Worm (Caenorhabditis elegans) whole organism, L4 larva: ENCODE measurements around the gene dgk-4.

ENCODE experiments used
- aly-2 ChIP-seq: sonication (generic microtip); optimal IDR thresholded peaks from 2 replicates; lab custom pipeline; 2018; ENCODE audit warnings: missing biosample characterization, missing genetic modification characterization
- hlh-30 ChIP-seq: sonication (generic microtip); optimal IDR thresholded peaks from 2 replicates; lab custom pipeline; 2017; ENCODE audit warnings: antibody characterized with exemption, mild to moderate bottlenecking, missing genetic modification characterization, missing compliant biosample characterization; ENCODE audit not compliant: insufficient read depth
- lin-38 ChIP-seq: fragments of 200-800 bp; sonication (Bioruptor generic); IDR thresholded peaks from 2 replicates; pipeline ENCODE4 v1.3.6; 2022; ENCODE audit warnings: missing genetic modification reagents, missing genetic modification characterization, missing compliant biosample characterization
- mxl-3 ChIP-seq: fragments of 200-800 bp; sonication (Bioruptor generic); optimal IDR thresholded peaks from 2 replicates; lab custom pipeline; 2018; ENCODE audit warnings: mild to moderate bottlenecking, missing genetic modification characterization, missing compliant biosample characterization
- nhr-6 ChIP-seq: fragments of 150-350 bp; optimal IDR thresholded peaks from 2 replicates; lab custom pipeline; 2014; ENCODE audit warnings: missing biosample characterization, missing genetic modification characterization
- pha-4 ChIP-seq, 2 experiments: fragments of 150-350 bp in 1 of 2; fragments of 200-800 bp in 1 of 2; sonication (Bioruptor generic) in 1 of 2; IDR thresholded peaks in 1 of 2; optimal IDR thresholded peaks in 1 of 2; 2 replicates each; pipeline versions ENCODE4 v1.3.6 to Lab custom; 2014 to 2022; ENCODE audit warnings: missing genetic modification characterization in 2 of 2, missing genetic modification reagents in 2 of 2, missing biosample characterization in 1 of 2, missing compliant biosample characterization in 1 of 2
- snpc-4 ChIP-seq: fragments of 150-350 bp; optimal IDR thresholded peaks from 2 replicates; lab custom pipeline; 2014; ENCODE audit warnings: missing biosample characterization, missing genetic modification characterization
- unc-62 ChIP-seq, 3 experiments: fragments of 150-350 bp in 1 of 3; sonication (generic microtip); optimal IDR thresholded peaks in 2 of 3; peaks in 1 of 3; 1 replicate in 1 of 3; 2 replicates in 2 of 3; lab custom pipeline; 2014 to 2017; ENCODE audit warnings: missing biosample characterization in 3 of 3, missing genetic modification characterization in 3 of 3, missing genetic modification reagents in 3 of 3, missing genotype in 1 of 3

DNA sequence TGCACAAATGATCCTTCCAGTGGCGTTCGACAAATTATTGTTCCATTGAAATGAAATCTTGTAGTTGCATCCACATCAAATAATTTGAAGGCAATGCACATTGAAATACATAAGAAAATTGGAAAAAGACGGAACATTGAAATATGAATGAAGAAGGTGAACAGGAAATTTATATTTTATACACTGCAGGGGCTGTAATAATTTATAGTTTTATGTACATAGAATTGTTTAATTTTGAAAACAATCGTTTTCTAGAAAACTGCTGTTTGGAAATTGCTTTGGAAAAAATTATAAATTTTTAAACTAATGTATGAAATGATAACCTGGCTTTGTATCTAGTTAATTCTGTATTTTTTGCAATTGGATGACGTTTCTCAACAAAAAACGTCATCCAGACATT is 35.8 kb upstream of the dgk-4 start, which contains the start of gene Y59H11AR.3:
- TF ChIP-seq hlh-30 (tag; lab: Kevin White, UChicago) (no peak), unc-62 (GFP tag; optimal IDR thresholded peaks at IDR 0.05 in 1 of 2; lab: Kevin White, UChicago) (no peak), unc-62 (tag; optimal IDR thresholded peaks at IDR 0.05; lab: Kevin White, UChicago) (no peak), nhr-6 (tag; lab: Kevin White, UChicago) (no peak), mxl-3 (no peak), lin-38 (GFP tag; lab: Robert Waterston, UW) (no peak), aly-2 (tag; lab: Kevin White, UChicago) (no peak), snpc-4 (tag; lab: Kevin White, UChicago) (no peak), pha-4 (GFP tag; IDR thresholded peaks at IDR 0.05; lab: Robert Waterston, UW) (no peak), pha-4 (tag; optimal IDR thresholded peaks at IDR 0.05; lab: Kevin White, UChicago) (no peak)
